Fruit fly (Drosophila melanogaster) whole organism, prepupa: Measurements from ENCODE around the gene SC35.

Experiments used
- Blimp-1 ChIP-seq: fragments of 200-800 bp; sonication (Bioruptor generic); optimal IDR thresholded peaks from 3 replicates; lab custom pipeline; 2017; ENCODE audit warnings: missing biosample characterization, missing genetic modification characterization, mild to moderate bottlenecking, moderate library complexity, missing genetic modification reagents
- Eip75B ChIP-seq: fragments of 200-800 bp; sonication (Bioruptor generic); optimal IDR thresholded peaks from 3 replicates; lab custom pipeline; 2016; ENCODE audit warnings: missing biosample characterization, missing genetic modification characterization
- achi ChIP-seq: fragments of 200-800 bp; sonication (Bioruptor generic); optimal IDR thresholded peaks from 3 replicates; lab custom pipeline; 2016; ENCODE audit warnings: missing biosample characterization, missing genetic modification characterization
- dac ChIP-seq: fragments of 200-800 bp; sonication (Bioruptor generic); optimal IDR thresholded peaks from 2 replicates; lab custom pipeline; 2017; ENCODE audit warnings: missing biosample characterization, mild to moderate bottlenecking, missing genetic modification characterization
- fd85E ChIP-seq: fragments of 200-800 bp; sonication (Bioruptor generic); optimal IDR thresholded peaks from 3 replicates; lab custom pipeline; 2016; ENCODE audit warnings: missing biosample characterization, missing genetic modification characterization
- fkh ChIP-seq: fragments of 200-800 bp; sonication (Bioruptor generic); optimal IDR thresholded peaks from 3 replicates; lab custom pipeline; 2017; ENCODE audit warnings: missing biosample characterization, mild to moderate bottlenecking, missing genetic modification characterization, moderate library complexity

dm6 chr2L:12459841-12460240, 25.4 kb upstream of the SC35 start:
- TF ChIP-seq Blimp-1 (GFP tag; lab: Kevin White, UChicago), result no peak
- TF ChIP-seq dac (GFP tag; lab: Kevin White, UChicago), result no peak
- no peak for TF ChIP-seq achi (GFP tag; lab: Kevin White, UChicago)
- TF ChIP-seq Eip75B (GFP tag; lab: Kevin White, UChicago), result no peak
- TF ChIP-seq fd85E (GFP tag; lab: Kevin White, UChicago), result no peak
- no peak for TF ChIP-seq fkh
